Fruit fly (Drosophila melanogaster): ENCODE measurements around the gene CG6118.

The CG6118 gene

DNA sequence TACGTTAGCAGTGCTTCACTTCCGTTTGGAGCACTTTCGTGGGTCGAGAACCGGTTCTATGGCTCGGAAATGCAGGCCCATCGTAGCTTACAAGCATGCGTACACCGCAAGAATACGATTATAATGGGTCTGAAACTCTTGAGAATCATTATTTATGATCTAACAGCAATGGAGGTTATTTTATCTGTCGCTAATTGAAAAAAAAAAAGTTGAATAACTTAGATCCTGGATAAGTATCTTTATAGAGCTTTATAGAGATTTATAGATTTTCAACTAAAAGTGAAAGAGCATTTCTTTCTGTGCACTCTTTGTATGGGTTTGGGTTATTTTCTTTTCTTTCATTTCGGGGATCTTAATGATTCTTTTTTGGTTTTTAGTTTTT is 6.7 kb downstream of the CG6118 start (continued):
- TF ChIP-seq CG7556 (GFP tag; optimal IDR thresholded peaks at IDR 0.05) (peak; percentile 58), B-H1 (GFP tag; IDR thresholded peaks at IDR 0.05) (0 out of 3 replicates have a peak, but pooled peaks have one; percentile 20), CG12236 (GFP tag; optimal IDR thresholded peaks at IDR 0.05) (peak; percentile 51), Hr3 (GFP tag; optimal IDR thresholded peaks at IDR 0.05) (peak; percentile 39), CG8290 (GFP tag; optimal IDR thresholded peaks at IDR 0.05) (peak; percentile 41), CG8290 (tag; optimal IDR thresholded peaks at IDR 0.05) (no peak), CG13894 (tag; optimal IDR thresholded peaks at IDR 0.05) (no peak), CG1602 (GFP tag; optimal IDR thresholded peaks at IDR 0.05) (peak; percentile 40), pum (GFP tag; optimal IDR thresholded peaks at IDR 0.05) (peak; percentile 54), Lhr (GFP tag; optimal IDR thresholded peaks at IDR 0.05) (peak; percentile 31), CG12391 (tag; optimal IDR thresholded peaks at IDR 0.05) (peak; percentile 67), sens (GFP tag) (peak; percentile 95), chn (GFP tag; optimal IDR thresholded peaks at IDR 0.05) (peak; percentile 46), bsh (GFP tag; optimal IDR thresholded peaks at IDR 0.05) (peak; percentile 31 to 91), oc (tag; optimal IDR thresholded peaks at IDR 0.05) (peak; percentile 48), Antp (GFP tag; optimal IDR thresholded peaks at IDR 0.05) (peak; percentile 11), CG2202 (tag; optimal IDR thresholded peaks at IDR 0.05) (peak; percentile 69), CG7987 (GFP tag; optimal IDR thresholded peaks at IDR 0.05) (no peak), CG31441 (GFP tag; IDR thresholded peaks at IDR 0.05) (peak; percentile 73), CG17829 (tag; optimal IDR thresholded peaks at IDR 0.05) (peak; percentile 73), ab (GFP tag; optimal IDR thresholded peaks at IDR 0.05) (no peak), CG11085 (GFP tag; IDR thresholded peaks at IDR 0.05) (no peak), Six4 (GFP tag; optimal IDR thresholded peaks at IDR 0.05) (peak; percentile 9), pan (optimal IDR thresholded peaks at IDR 0.05) (no peak), pan (GFP tag; optimal IDR thresholded peaks at IDR 0.05 in 1 of 2, IDR thresholded peaks at IDR 0.05 in 1 of 2) (peak in 1 of 2 experiments; percentile 8), CG13123 (GFP tag; optimal IDR thresholded peaks at IDR 0.05) (peak; percentile 15), CG10462 (GFP tag; optimal IDR thresholded peaks at IDR 0.05) (peak; percentile 15), Stat92E (GFP tag; optimal IDR thresholded peaks at IDR 0.05) (peak in 1 of 3 experiments; percentile 34), tin (GFP tag; optimal IDR thresholded peaks at IDR 0.05) (peak; percentile 33), CG13624 (GFP tag; optimal IDR thresholded peaks at IDR 0.05) (no peak), org-1 (GFP tag; optimal IDR thresholded peaks at IDR 0.05) (no peak), chm (GFP tag; IDR thresholded peaks at IDR 0.05) (peak; percentile 68; the same call in 1 of the 2 replicates), CG31388 (GFP tag; optimal IDR thresholded peaks at IDR 0.05) (no peak), Vsx1 (GFP tag; optimal IDR thresholded peaks at IDR 0.05) (no peak), CG4707 (GFP tag; optimal IDR thresholded peaks at IDR 0.05) (peak; percentile 18), H2.0 (GFP tag; IDR thresholded peaks at IDR 0.05) (no peak), Lpt (GFP tag; optimal IDR thresholded peaks at IDR 0.05) (no peak), kay (GFP tag; optimal IDR thresholded peaks at IDR 0.05) (peak; percentile 17), CG12219 (GFP tag; optimal IDR thresholded peaks at IDR 0.05) (peak; percentile 28), yki (optimal IDR thresholded peaks at IDR 0.05) (no peak), CG5245 (GFP tag; optimal IDR thresholded peaks at IDR 0.05) (peak; percentile 32), Gug (GFP tag; IDR thresholded peaks at IDR 0.05) (peak; percentile 5; the same call in 1 of the 4 replicates), Bgb (GFP tag; IDR thresholded peaks at IDR 0.05; ENCODE audit: partially characterized antibody) (no peak), CG2120 (GFP tag; optimal IDR thresholded peaks at IDR 0.05) (no peak), CG15269 (tag; optimal IDR thresholded peaks at IDR 0.05) (peak; percentile 23), CG6654 (GFP tag; optimal IDR thresholded peaks at IDR 0.05) (no peak), crol (GFP tag; IDR thresholded peaks at IDR 0.05) (no peak), CG13287 (GFP tag; IDR thresholded peaks at IDR 0.05; ENCODE audit: partially characterized antibody) (no peak), Trl (optimal IDR thresholded peaks at IDR 0.05) (no peak), Trl (GFP tag; optimal IDR thresholded peaks at IDR 0.05) (peak; percentile 25), Fer2 (tag; optimal IDR thresholded peaks at IDR 0.05) (no peak), ems (GFP tag; optimal IDR thresholded peaks at IDR 0.05) (no peak), fd64A (GFP tag; optimal IDR thresholded peaks at IDR 0.05) (no peak)

Data from whole organism, embryonic.